Fruit fly (Drosophila melanogaster): ENCODE results near the gene CG43401.

DNA sequence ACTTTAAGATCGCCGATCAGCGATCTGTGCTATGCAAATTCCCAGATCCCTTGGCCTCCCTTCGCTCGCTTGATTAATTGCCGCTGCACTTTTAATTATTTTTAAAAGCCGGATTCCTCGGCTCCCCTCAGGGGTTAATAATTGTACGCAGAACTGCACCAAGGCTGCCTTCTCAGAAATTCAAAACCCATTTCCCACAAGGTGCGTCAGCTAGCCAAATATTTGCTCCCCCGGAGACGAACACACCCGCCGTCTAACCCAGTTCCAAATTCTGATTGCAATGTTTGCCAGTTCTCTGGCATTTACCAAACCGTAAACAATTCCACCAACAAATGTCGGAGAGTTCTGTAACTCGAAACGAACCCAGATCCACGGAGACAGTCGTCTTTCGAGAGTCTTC lies 14.3 kb upstream of the CG43401 start:
- TF ChIP-seq CG8478 (optimal IDR thresholded peaks at IDR 0.05) = no peak
- TF ChIP-seq CTCF (optimal IDR thresholded peaks at IDR 0.05) = no peak

Data from S2 (cell line).